Worm (Caenorhabditis elegans): ENCODE results near the gene rpb-9.

- TF ChIP-seq flt-1 (GFP tag; IDR thresholded peaks at IDR 0.05), result no peak
- no peak for TF ChIP-seq tab-1 (GFP tag; IDR thresholded peaks at IDR 0.05)
- TF ChIP-seq med-1 (GFP tag; optimal IDR thresholded peaks at IDR 0.05; ENCODE audit: insufficient read depth), result no peak
- TF ChIP-seq ref-1 (GFP tag; conservative IDR thresholded peaks at IDR 0.05), result no peak
- no peak for TF ChIP-seq cog-1 (tag; optimal IDR thresholded peaks at IDR 0.05)
- TF ChIP-seq ztf-29 (GFP tag; IDR thresholded peaks at IDR 0.05), result no peak
Observed at ce11 chrV:8055170-8055569, 43.0 kb upstream of the rpb-9 start.
